Worm (Caenorhabditis elegans) whole organism, young adult: ENCODE data around the gene K02A6.4.

Experiments
- B0336.3 ChIP-seq: fragments of 200-800 bp; sonication (Bioruptor generic); IDR thresholded peaks from 2 replicates; pipeline ENCODE4 v1.3.6; 2022; ENCODE audit warnings: missing genetic modification characterization, missing compliant biosample characterization
- D2030.7 ChIP-seq: fragments of 200-800 bp; sonication (Bioruptor generic); IDR thresholded peaks from 2 replicates; pipeline ENCODE4 v1.3.6; 2022; ENCODE audit warnings: missing genetic modification reagents, missing genetic modification characterization, missing compliant biosample characterization
- F22D6.2 ChIP-seq: sonication (generic microtip); optimal IDR thresholded peaks from 2 replicates; lab custom pipeline; 2016; ENCODE audit warnings: mild to moderate bottlenecking, missing genetic modification characterization, missing compliant biosample characterization
- F23B12.7 ChIP-seq: sonication (generic microtip); optimal IDR thresholded peaks from 2 replicates; lab custom pipeline; 2017; ENCODE audit warnings: missing genetic modification characterization, mild to moderate bottlenecking, missing compliant biosample characterization, antibody characterized with exemption, moderate library complexity; ENCODE audit not compliant: insufficient read depth
- F55B11.4 ChIP-seq: sonication (generic microtip); optimal IDR thresholded peaks from 2 replicates; lab custom pipeline; 2016; ENCODE audit warnings: missing compliant biosample characterization, missing genetic modification characterization, borderline replicate concordance; ENCODE audit not compliant: insufficient read depth
- Y53G8AR.9 ChIP-seq: fragments of 200-800 bp; sonication (Bioruptor generic); conservative IDR thresholded peaks from 2 replicates; pipeline ENCODE4 v1.3.6; 2022; ENCODE audit warnings: missing genetic modification reagents, missing genetic modification characterization, missing compliant biosample characterization
- Y67H2A.10 ChIP-seq: fragments of 200-800 bp; sonication (Bioruptor generic); conservative IDR thresholded peaks from 2 replicates; pipeline ENCODE4 v1.3.6; 2022; ENCODE audit warnings: missing genetic modification reagents, missing genetic modification characterization, missing compliant biosample characterization
- atf-7 ChIP-seq: sonication (generic microtip); optimal IDR thresholded peaks from 2 replicates; lab custom pipeline; 2017; ENCODE audit warnings: mild to moderate bottlenecking, missing genetic modification characterization, missing compliant biosample characterization
- attf-6 ChIP-seq: fragments of 200-800 bp; sonication (Bioruptor generic); IDR thresholded peaks from 2 replicates; pipeline ENCODE4 v1.3.6; 2022; ENCODE audit warnings: missing genetic modification reagents, missing genetic modification characterization, missing compliant biosample characterization
- bed-1 ChIP-seq: fragments of 200-800 bp; sonication (Bioruptor generic); IDR thresholded peaks from 2 replicates; pipeline ENCODE4 v1.3.6; 2022; ENCODE audit warnings: missing genetic modification reagents, missing genetic modification characterization, missing compliant biosample characterization
- cebp-1 ChIP-seq, 2 experiments: fragments of 200-800 bp in 1 of 2; sonication (Bioruptor generic) in 1 of 2; sonication (generic microtip) in 1 of 2; IDR thresholded peaks in 1 of 2; optimal IDR thresholded peaks in 1 of 2; 2 replicates each; pipeline versions ENCODE4 v1.3.6 to Lab custom; 2017 to 2022; ENCODE audit warnings: missing compliant biosample characterization in 2 of 2, missing genetic modification characterization in 2 of 2, mild to moderate bottlenecking in 1 of 2, missing genetic modification reagents in 1 of 2, moderate library complexity in 1 of 2
- cebp-2 ChIP-seq: fragments of 200-800 bp; sonication (Bioruptor generic); IDR thresholded peaks from 2 replicates; pipeline ENCODE4 v1.3.6; 2022; ENCODE audit warnings: missing genetic modification characterization, missing compliant biosample characterization
- ceh-27 ChIP-seq: fragments of 200-800 bp; sonication (Bioruptor generic); optimal IDR thresholded peaks from 2 replicates; lab custom pipeline; 2018; ENCODE audit warnings: mild to moderate bottlenecking, missing genetic modification characterization, moderate library complexity, missing compliant biosample characterization
- ceh-40 ChIP-seq: fragments of 200-800 bp; sonication (Bioruptor generic); IDR thresholded peaks from 2 replicates; pipeline ENCODE4 v1.3.6; 2022; ENCODE audit warnings: missing genetic modification characterization, missing compliant biosample characterization
- fkh-3 ChIP-seq: sonication (generic microtip); optimal IDR thresholded peaks from 2 replicates; lab custom pipeline; 2016; ENCODE audit warnings: mild to moderate bottlenecking, missing genetic modification characterization, missing compliant biosample characterization
- hrde-1 ChIP-seq: sonication (generic microtip); optimal IDR thresholded peaks from 2 replicates; lab custom pipeline; 2016; ENCODE audit warnings: missing genetic modification characterization, mild to moderate bottlenecking, missing compliant biosample characterization, moderate library complexity, missing genotype, missing genetic modification reagents, borderline replicate concordance
- let-607 ChIP-seq, 2 experiments: fragments of 200-800 bp in 1 of 2; sonication (Bioruptor generic) in 1 of 2; sonication (generic microtip) in 1 of 2; optimal IDR thresholded peaks; 2 replicates each; lab custom pipeline; 2016 to 2018; ENCODE audit warnings: mild to moderate bottlenecking in 2 of 2, missing compliant biosample characterization in 2 of 2, missing genetic modification characterization in 2 of 2, moderate library complexity in 2 of 2, missing genotype in 1 of 2
- lin-54 ChIP-seq: fragments of 200-800 bp; sonication (Bioruptor generic); optimal IDR thresholded peaks from 2 replicates; lab custom pipeline; 2018; ENCODE audit warnings: mild to moderate bottlenecking, missing genetic modification characterization, missing compliant biosample characterization
- madf-3 ChIP-seq: fragments of 200-800 bp; sonication (Bioruptor generic); IDR thresholded peaks from 2 replicates; pipeline ENCODE4 v1.3.6; 2022; ENCODE audit warnings: missing genetic modification reagents, missing genetic modification characterization, missing compliant biosample characterization
- mes-4 ChIP-seq: sonication (generic microtip); optimal IDR thresholded peaks from 2 replicates; lab custom pipeline; 2016; ENCODE audit warnings: missing genotype, missing genetic modification characterization, missing compliant biosample characterization
- mxl-1 ChIP-seq: sonication (generic microtip); optimal IDR thresholded peaks from 2 replicates; lab custom pipeline; 2016; ENCODE audit warnings: missing genetic modification characterization, missing compliant biosample characterization
- nhr-80 ChIP-seq: sonication (generic microtip); optimal IDR thresholded peaks from 2 replicates; lab custom pipeline; 2016; ENCODE audit warnings: missing genetic modification characterization, missing compliant biosample characterization
- nhr-90 ChIP-seq: sonication (generic microtip); optimal IDR thresholded peaks from 2 replicates; lab custom pipeline; 2016; ENCODE audit warnings: missing genotype, mild to moderate bottlenecking, missing genetic modification characterization, missing compliant biosample characterization
- pbrm-1 ChIP-seq: fragments of 200-800 bp; sonication (Bioruptor generic); IDR thresholded peaks from 2 replicates; pipeline ENCODE4 v1.3.6; 2022; ENCODE audit warnings: missing genetic modification reagents, missing genetic modification characterization, missing compliant biosample characterization
- sdz-38 ChIP-seq: sonication (generic microtip); optimal IDR thresholded peaks from 2 replicates; lab custom pipeline; 2016; ENCODE audit warnings: missing genotype, missing genetic modification characterization, missing compliant biosample characterization
- snpc-1.1 ChIP-seq: sonication (generic microtip); optimal IDR thresholded peaks from 2 replicates; lab custom pipeline; 2017; ENCODE audit warnings: missing genetic modification characterization, mild to moderate bottlenecking, missing compliant biosample characterization, antibody characterized with exemption, moderate library complexity, missing genotype, missing genetic modification reagents; ENCODE audit not compliant: insufficient read depth
- tbp1 ChIP-seq: fragments of 200-800 bp; sonication (Bioruptor generic); optimal IDR thresholded peaks from 2 replicates; lab custom pipeline; 2018; ENCODE audit warnings: mild to moderate bottlenecking, missing genetic modification characterization, missing compliant biosample characterization
- xnd-1 ChIP-seq: sonication (generic microtip); optimal IDR thresholded peaks from 2 replicates; lab custom pipeline; 2016; ENCODE audit warnings: missing genotype, missing genetic modification reagents, missing genetic modification characterization, missing compliant biosample characterization
- ztf-6 ChIP-seq: fragments of 200-800 bp; sonication (Bioruptor generic); IDR thresholded peaks from 2 replicates; pipeline ENCODE4 v1.3.6; 2022; ENCODE audit warnings: missing genetic modification reagents, missing genetic modification characterization, missing compliant biosample characterization

The K02A6.4 gene

ce11 chrX:8205919-8206318 is 12.6 kb downstream of the K02A6.4 start (continued):
- TF ChIP-seq ceh-27 (GFP tag; lab: Kevin White, UChicago) (peak; percentile 22), atf-7 (no peak), B0336.3 (no peak), xnd-1 (tag; lab: Kevin White, UChicago) (no peak), nhr-90 (no peak)

ce11 chrX:8204475-8204874 is 14.1 kb downstream of the K02A6.4 start:
- TF ChIP-seq F22D6.2 (tag; lab: Kevin White, UChicago) (no peak), xnd-1 (tag; lab: Kevin White, UChicago) (no peak), snpc-1.1 (no peak), D2030.7 (no peak)

ce11 chrX:8203684-8204083 is 14.9 kb downstream of the K02A6.4 start, which contains the start of gene C17H11.6:
TSS of gene C17H11.6 (minus strand) at chrX:8203784.
- no peak for TF ChIP-seq fkh-3 (tag; lab: Kevin White, UChicago)
- no peak for TF ChIP-seq F55B11.4 (tag; lab: Kevin White, UChicago)
- no peak for TF ChIP-seq ztf-6 (GFP tag; lab: Robert Waterston, UW)
- TF ChIP-seq attf-6 (GFP tag; lab: Robert Waterston, UW): no peak
- TF ChIP-seq F23B12.7 (tag; lab: Kevin White, UChicago): no peak

ce11 chrX:8201210-8201609 is 17.3 kb downstream of the K02A6.4 start:
- no peak for TF ChIP-seq bed-1 (GFP tag; lab: Robert Waterston, UW)
- peak; percentile 23 for TF ChIP-seq ceh-27 (GFP tag; lab: Kevin White, UChicago)

ce11 chrX:8200206-8200605 is 18.3 kb downstream of the K02A6.4 start:
- no peak for TF ChIP-seq Y53G8AR.9 (GFP tag; lab: Robert Waterston, UW)
- TF ChIP-seq mes-4 (tag; lab: Kevin White, UChicago): no peak
- TF ChIP-seq pbrm-1 (GFP tag; lab: Robert Waterston, UW): no peak
- TF ChIP-seq Y67H2A.10: no peak
- no peak for TF ChIP-seq cebp-2 (GFP tag; lab: Robert Waterston, UW)
- TF ChIP-seq tbp1: no peak
- no peak for TF ChIP-seq sdz-38
- TF ChIP-seq ceh-40 (GFP tag; lab: Robert Waterston, UW): no peak
- no peak for TF ChIP-seq mxl-1

ce11 chrX:8193213-8193612 is 25.3 kb downstream of the K02A6.4 start:
- TF ChIP-seq D2030.7 (no peak), cebp-1 (GFP tag; IDR thresholded peaks at IDR 0.05; lab: Robert Waterston, UW) (no peak), cebp-1 (tag; optimal IDR thresholded peaks at IDR 0.05; lab: Kevin White, UChicago) (peak; percentile 16), tbp1 (peak; percentile 7), nhr-80 (peak; percentile 59), let-607 (tag; optimal IDR thresholded peaks at IDR 0.05; lab: Kevin White, UChicago) (peak; percentile 53 to 65)

ce11 chrX:8185037-8185436 is 33.5 kb downstream of the K02A6.4 start, which contains the start of gene C17H11.5:
TSS of gene C17H11.5 (minus strand) at chrX:8185137.
- TF ChIP-seq lin-54 (GFP tag; lab: Kevin White, UChicago): no peak
- TF ChIP-seq madf-3: no peak
- TF ChIP-seq hrde-1 (tag; lab: Kevin White, UChicago): no peak
